Worm (Caenorhabditis elegans): ENCODE measurements around the gene E04F6.6.

E04F6.6 gene

ce11 chrII:7238248-7238647 lies 38.9 kb upstream of the E04F6.6 start, which contains the start of gene aqp-1 (continued):
- TF ChIP-seq pha-4 (GFP tag; IDR thresholded peaks at IDR 0.05) (no peak), pha-4 (tag; optimal IDR thresholded peaks at IDR 0.05) (peak; percentile 6), daf-8 (GFP tag; IDR thresholded peaks at IDR 0.05) (no peak), dmd-8 (GFP tag; IDR thresholded peaks at IDR 0.05) (no peak), nhr-77 (tag; optimal IDR thresholded peaks at IDR 0.05) (peak; percentile 45), nhr-48 (tag; optimal IDR thresholded peaks at IDR 0.05) (peak; percentile 80), nhr-42 (GFP tag; IDR thresholded peaks at IDR 0.05) (0 out of 2 replicates have a peak, but pooled peaks have one; percentile 19), snpc-4 (tag; optimal IDR thresholded peaks at IDR 0.05) (no peak), madf-9 (GFP tag; conservative IDR thresholded peaks at IDR 0.05) (no peak), lin-38 (GFP tag; IDR thresholded peaks at IDR 0.05) (no peak), zag-1 (tag; optimal IDR thresholded peaks at IDR 0.05) (no peak), nhr-111 (GFP tag; optimal IDR thresholded peaks at IDR 0.05) (no peak), ZK546.5 (tag; optimal IDR thresholded peaks at IDR 0.05) (no peak), fos-1 (tag; optimal IDR thresholded peaks at IDR 0.05) (no peak), pqm-1 (tag; optimal IDR thresholded peaks at IDR 0.05) (peak; percentile 47), lir-3 (tag; optimal IDR thresholded peaks at IDR 0.05) (no peak), dmd-6 (GFP tag; IDR thresholded peaks at IDR 0.05) (peak; percentile 91), lsy-2 (tag; optimal IDR thresholded peaks at IDR 0.05) (peak; percentile 19), nhr-41 (GFP tag; IDR thresholded peaks at IDR 0.05) (no peak), madf-5 (GFP tag; IDR thresholded peaks at IDR 0.05) (no peak), php-3 (GFP tag; IDR thresholded peaks at IDR 0.05) (no peak), lin-1 (GFP tag; IDR thresholded peaks at IDR 0.05) (no peak), cey-2 (tag; optimal IDR thresholded peaks at IDR 0.05; ENCODE audit: borderline replicate concordance, insufficient read depth) (no peak), T20F7.1 (GFP tag; optimal IDR thresholded peaks at IDR 0.05) (no peak), nhr-11 (tag; optimal IDR thresholded peaks at IDR 0.05) (no peak), daf-16 (GFP tag; optimal IDR thresholded peaks at IDR 0.05) (peak in 1 of 2 experiments; percentile 67), daf-16 (tag; optimal IDR thresholded peaks at IDR 0.05) (peak; percentile 99), ceh-82 (tag; optimal IDR thresholded peaks at IDR 0.05) (no peak), spr-1 (tag; optimal IDR thresholded peaks at IDR 0.05) (no peak), ceh-44 (GFP tag; IDR thresholded peaks at IDR 0.05) (no peak), tag-97 (GFP tag; IDR thresholded peaks at IDR 0.05) (no peak)

ce11 chrII:7236937-7237336 lies 37.6 kb upstream of the E04F6.6 start:
- TF ChIP-seq snpc-1.2 (GFP tag; IDR thresholded peaks at IDR 0.05) (no peak), dve-1 (tag; optimal IDR thresholded peaks at IDR 0.05; ENCODE audit: insufficient read depth) (peak; percentile 2), ceh-62 (tag; optimal IDR thresholded peaks at IDR 0.05) (no peak), attf-4 (tag; optimal IDR thresholded peaks at IDR 0.05) (no peak), T26A8.4 (GFP tag; IDR thresholded peaks at IDR 0.05) (no peak), T20F7.1 (GFP tag; optimal IDR thresholded peaks at IDR 0.05) (no peak), hlh-11 (tag; optimal IDR thresholded peaks at IDR 0.05) (peak; percentile 53), zfp-2 (tag; optimal IDR thresholded peaks at IDR 0.05) (no peak), dmd-8 (GFP tag; IDR thresholded peaks at IDR 0.05) (no peak), zip-2 (tag; optimal IDR thresholded peaks at IDR 0.05) (no peak), egl-27 (tag; optimal IDR thresholded peaks at IDR 0.05) (no peak), lim-7 (GFP tag; IDR thresholded peaks at IDR 0.05) (no peak), unc-39 (tag; optimal IDR thresholded peaks at IDR 0.05) (no peak), dpl-1 (GFP tag; optimal IDR thresholded peaks at IDR 0.05) (no peak), aly-2 (tag; optimal IDR thresholded peaks at IDR 0.05) (no peak), nhr-237 (tag; optimal IDR thresholded peaks at IDR 0.05) (no peak), Y75B8A.6 (GFP tag; IDR thresholded peaks at IDR 0.05) (no peak), ama-1 (optimal IDR thresholded peaks at IDR 0.05) (no peak), D1046.2 (GFP tag; IDR thresholded peaks at IDR 0.05) (no peak), aha-1 (tag) (no peak), lir-3 (tag; optimal IDR thresholded peaks at IDR 0.05) (no peak), nhr-28 (tag; optimal IDR thresholded peaks at IDR 0.05) (peak; percentile 28), vab-7 (GFP tag; IDR thresholded peaks at IDR 0.05) (no peak), mes-2 (tag; optimal IDR thresholded peaks at IDR 0.05; ENCODE audit: poor library complexity, severe bottlenecking) (peak; percentile 26), daf-16 (GFP tag; optimal IDR thresholded peaks at IDR 0.05) (no peak), daf-16 (tag; optimal IDR thresholded peaks at IDR 0.05) (peak; percentile 39), pha-4 (GFP tag; IDR thresholded peaks at IDR 0.05) (no peak), pha-4 (tag; optimal IDR thresholded peaks at IDR 0.05) (no peak), pqm-1 (tag; optimal IDR thresholded peaks at IDR 0.05) (peak; percentile 1), Y48G9A.11 (GFP tag; IDR thresholded peaks at IDR 0.05) (no peak)

Measured in whole organism, L4 larva.